Fruit fly (Drosophila melanogaster) whole organism, embryonic: ENCODE results near the gene CG42271.

ENCODE experiments used
- Bdp1 ChIP-seq: fragments of 200-800 bp; sonication (Bioruptor generic); optimal IDR thresholded peaks from 3 replicates; lab custom pipeline; 2016; ENCODE audit warnings: missing biosample characterization, missing genetic modification characterization
- CG11723 ChIP-seq: fragments of 200-800 bp; sonication (Bioruptor generic); optimal IDR thresholded peaks from 2 replicates; lab custom pipeline; 2017; ENCODE audit warnings: missing biosample characterization, mild to moderate bottlenecking, missing genetic modification characterization
- CG12104 ChIP-seq: fragments of 200-800 bp; sonication (Bioruptor generic); optimal IDR thresholded peaks from 3 replicates; lab custom pipeline; 2016; ENCODE audit warnings: missing biosample characterization, missing genetic modification characterization
- CG12769 ChIP-seq: fragments of 200-800 bp; sonication (Bioruptor generic); optimal IDR thresholded peaks from 2 replicates; lab custom pipeline; 2019; ENCODE audit warnings: missing biosample characterization, mild to moderate bottlenecking, missing genetic modification characterization, moderate library complexity
- CG14710 ChIP-seq: fragments of 200-800 bp; sonication (Bioruptor generic); optimal IDR thresholded peaks from 3 replicates; lab custom pipeline; 2019; ENCODE audit warnings: missing biosample characterization, mild to moderate bottlenecking, missing genetic modification characterization, moderate library complexity
- CG1529 ChIP-seq: fragments of 200-800 bp; sonication (Bioruptor generic); optimal IDR thresholded peaks from 3 replicates; lab custom pipeline; 2018; ENCODE audit warnings: missing biosample characterization, missing genetic modification characterization
- CG17328 ChIP-seq: fragments of 200-800 bp; sonication (Bioruptor generic); IDR thresholded peaks from 2 replicates; pipeline ENCODE4 v1.3.6; 2022; ENCODE audit warnings: missing biosample characterization, missing genetic modification characterization
- CG18619 ChIP-seq: fragments of 200-800 bp; sonication (Bioruptor generic); optimal IDR thresholded peaks from 3 replicates; lab custom pipeline; 2017; ENCODE audit warnings: missing biosample characterization, mild to moderate bottlenecking, missing genetic modification characterization
- CG2129 ChIP-seq: fragments of 200-800 bp; sonication (Bioruptor generic); IDR thresholded peaks from 2 replicates; pipeline ENCODE4 v1.3.6; 2022; ENCODE audit warnings: missing biosample characterization, missing genetic modification characterization; ENCODE audit not compliant: partially characterized antibody
- CG2202 ChIP-seq: fragments of 200-800 bp; sonication (Bioruptor generic); optimal IDR thresholded peaks from 2 replicates; lab custom pipeline; 2018; ENCODE audit warnings: missing biosample characterization, mild to moderate bottlenecking, missing genetic modification characterization
- CG30020 ChIP-seq: fragments of 200-800 bp; optimal IDR thresholded peaks from 2 replicates; lab custom pipeline; 2019; ENCODE audit warnings: missing biosample characterization, mild to moderate bottlenecking, missing genetic modification characterization, moderate library complexity
- CG3281 ChIP-seq: fragments of 200-800 bp; sonication (Bioruptor generic); optimal IDR thresholded peaks from 3 replicates; lab custom pipeline; 2017; ENCODE audit warnings: missing biosample characterization, mild to moderate bottlenecking, missing genetic modification characterization
- CG33213 ChIP-seq: fragments of 200-800 bp; sonication (Bioruptor generic); optimal IDR thresholded peaks from 3 replicates; lab custom pipeline; 2016; ENCODE audit warnings: missing biosample characterization, missing genetic modification characterization
- CG3838 ChIP-seq: fragments of 200-800 bp; sonication (Bioruptor generic); optimal IDR thresholded peaks from 3 replicates; lab custom pipeline; 2016; ENCODE audit warnings: missing biosample characterization, missing genetic modification characterization
- CG4360 ChIP-seq: fragments of 200-800 bp; sonication (Bioruptor generic); IDR thresholded peaks from 2 replicates; pipeline ENCODE4 v1.3.6; 2022; ENCODE audit warnings: missing biosample characterization, missing genetic modification characterization
- CG4617 ChIP-seq: fragments of 200-800 bp; sonication (Bioruptor generic); optimal IDR thresholded peaks from 3 replicates; lab custom pipeline; 2016; ENCODE audit warnings: missing biosample characterization, missing genetic modification characterization, borderline replicate concordance
- CG5180 ChIP-seq: fragments of 200-800 bp; sonication (Bioruptor generic); optimal IDR thresholded peaks from 3 replicates; lab custom pipeline; 2017; ENCODE audit warnings: missing biosample characterization, missing genetic modification characterization, mild to moderate bottlenecking, moderate library complexity, missing genetic modification reagents
- CG8388 ChIP-seq: fragments of 200-800 bp; sonication (Bioruptor generic); optimal IDR thresholded peaks from 2 replicates; lab custom pipeline; 2019; ENCODE audit warnings: missing biosample characterization, mild to moderate bottlenecking, missing genetic modification characterization, moderate library complexity
- CG8924 ChIP-seq: fragments of 200-800 bp; optimal IDR thresholded peaks from 3 replicates; lab custom pipeline; 2019; ENCODE audit warnings: missing biosample characterization, mild to moderate bottlenecking, missing genetic modification characterization, moderate library complexity
- CG9797 ChIP-seq: fragments of 200-800 bp; sonication (Bioruptor generic); optimal IDR thresholded peaks from 3 replicates; lab custom pipeline; 2018; ENCODE audit warnings: missing biosample characterization, mild to moderate bottlenecking, missing genetic modification characterization
- CG9876 ChIP-seq: fragments of 200-800 bp; sonication (Bioruptor generic); optimal IDR thresholded peaks from 2 replicates; lab custom pipeline; 2016; ENCODE audit warnings: missing biosample characterization, missing genetic modification characterization
- Dfd ChIP-seq, 2 experiments: fragments of >200 bp; optimal IDR thresholded peaks; 2 replicates each; lab custom pipeline; 2017; ENCODE audit warnings: missing biosample characterization in 2 of 2, missing genetic modification characterization in 2 of 2
- Doc3 ChIP-seq: fragments of 200-800 bp; sonication (Bioruptor generic); IDR thresholded peaks from 3 replicates; pipeline ENCODE4 v1.3.6; 2022; ENCODE audit warnings: missing biosample characterization, missing genetic modification characterization; ENCODE audit not compliant: partially characterized antibody
- Gsc ChIP-seq: fragments of 200-800 bp; sonication (Bioruptor generic); IDR thresholded peaks from 2 replicates; pipeline ENCODE4 v1.3.6; 2022; ENCODE audit warnings: missing biosample characterization, missing genetic modification characterization
- Hr78 ChIP-seq, 2 experiments: fragments of 200-800 bp in 1 of 2; fragments of >200 bp in 1 of 2; sonication (Bioruptor generic) in 1 of 2; optimal IDR thresholded peaks; 2 replicates each; lab custom pipeline; 2017 to 2019; ENCODE audit warnings: missing biosample characterization in 2 of 2, missing genetic modification characterization in 2 of 2, mild to moderate bottlenecking in 1 of 2, moderate library complexity in 1 of 2
- Oaz ChIP-seq: fragments of 200-800 bp; sonication (Bioruptor generic); IDR thresholded peaks from 2 replicates; pipeline ENCODE4 v1.3.6; 2022; ENCODE audit warnings: missing biosample characterization, missing genetic modification characterization
- Poxn ChIP-seq: fragments of 200-800 bp; sonication (Bioruptor generic); IDR thresholded peaks from 2 replicates; pipeline ENCODE4 v1.3.6; 2022; ENCODE audit warnings: missing biosample characterization, missing genetic modification characterization
- Ravus ChIP-seq: fragments of 200-800 bp; sonication (Bioruptor generic); IDR thresholded peaks from 2 replicates; pipeline ENCODE4 v1.3.6; 2022; ENCODE audit warnings: missing biosample characterization, missing genetic modification characterization
- Scr ChIP-seq: fragments of 200-800 bp; sonication (Bioruptor generic); IDR thresholded peaks from 2 replicates; pipeline ENCODE4 v1.3.6; 2022; ENCODE audit warnings: missing biosample characterization, missing genetic modification characterization; ENCODE audit not compliant: partially characterized antibody
- Sox102F ChIP-seq: fragments of 200-800 bp; sonication (Bioruptor generic); optimal IDR thresholded peaks from 2 replicates; lab custom pipeline; 2018; ENCODE audit warnings: missing biosample characterization, mild to moderate bottlenecking, missing genetic modification characterization, moderate library complexity
- YL-1 ChIP-seq: fragments of 200-800 bp; sonication (Bioruptor generic); optimal IDR thresholded peaks from 3 replicates; lab custom pipeline; 2017; ENCODE audit warnings: missing biosample characterization, mild to moderate bottlenecking, missing genetic modification characterization
- bab2 ChIP-seq: fragments of 200-800 bp; sonication (Bioruptor generic); optimal IDR thresholded peaks from 2 replicates; lab custom pipeline; 2016; ENCODE audit warnings: missing biosample characterization, missing genetic modification characterization
- chn ChIP-seq: fragments of 200-800 bp; sonication (Bioruptor generic); optimal IDR thresholded peaks from 2 replicates; lab custom pipeline; 2016; ENCODE audit warnings: missing biosample characterization, missing genetic modification characterization
- crc ChIP-seq: fragments of 200-800 bp; sonication (Bioruptor generic); optimal IDR thresholded peaks from 2 replicates; lab custom pipeline; 2016; ENCODE audit warnings: missing biosample characterization, missing genetic modification characterization
- da ChIP-seq: fragments of 200-800 bp; sonication (Bioruptor generic); optimal IDR thresholded peaks from 2 replicates; lab custom pipeline; 2016; ENCODE audit warnings: missing biosample characterization, missing genetic modification characterization
- ewg ChIP-seq: fragments of 200-800 bp; sonication (Bioruptor generic); optimal IDR thresholded peaks from 3 replicates; lab custom pipeline; 2017; ENCODE audit warnings: mild to moderate bottlenecking, missing biosample characterization, missing genetic modification reagents, missing genetic modification characterization
- gfzf ChIP-seq: fragments of 200-800 bp; sonication (Bioruptor generic); optimal IDR thresholded peaks from 2 replicates; lab custom pipeline; 2016; ENCODE audit warnings: missing biosample characterization, mild to moderate bottlenecking, missing genetic modification characterization, moderate library complexity
- gsb-n ChIP-seq: fragments of 200-800 bp; sonication (Bioruptor generic); optimal IDR thresholded peaks from 3 replicates; lab custom pipeline; 2018; ENCODE audit warnings: missing biosample characterization, mild to moderate bottlenecking, missing genetic modification characterization
- h ChIP-seq: fragments of >200 bp; optimal IDR thresholded peaks from 2 replicates; lab custom pipeline; 2017
- lab ChIP-seq: fragments of 200-800 bp; sonication (Bioruptor generic); optimal IDR thresholded peaks from 3 replicates; lab custom pipeline; 2017; ENCODE audit warnings: missing biosample characterization, missing genetic modification characterization, mild to moderate bottlenecking, moderate library complexity, missing genetic modification reagents
- p53 ChIP-seq: fragments of 200-800 bp; sonication (Bioruptor generic); optimal IDR thresholded peaks from 2 replicates; lab custom pipeline; 2016; ENCODE audit warnings: missing biosample characterization, missing genetic modification characterization
- pum ChIP-seq: fragments of 200-800 bp; sonication (Bioruptor generic); optimal IDR thresholded peaks from 2 replicates; lab custom pipeline; 2016; ENCODE audit warnings: missing biosample characterization, missing genetic modification characterization
- repo ChIP-seq: fragments of 200-800 bp; sonication (Bioruptor generic); optimal IDR thresholded peaks from 2 replicates; lab custom pipeline; 2016; ENCODE audit warnings: missing biosample characterization, missing genetic modification characterization
- sima ChIP-seq: fragments of 200-800 bp; sonication (Bioruptor generic); optimal IDR thresholded peaks from 2 replicates; lab custom pipeline; 2016; ENCODE audit warnings: missing biosample characterization, missing genetic modification characterization
- so ChIP-seq: fragments of 200-800 bp; sonication (Bioruptor generic); IDR thresholded peaks from 3 replicates; pipeline ENCODE4 v1.3.6; 2022; ENCODE audit warnings: missing biosample characterization, missing genetic modification characterization
- sob ChIP-seq: fragments of 200-800 bp; sonication (Bioruptor generic); IDR thresholded peaks from 2 replicates; pipeline ENCODE4 v1.3.6; 2022; ENCODE audit warnings: missing biosample characterization, missing genetic modification characterization
- sr ChIP-seq: fragments of 200-800 bp; sonication (Bioruptor generic); IDR thresholded peaks from 3 replicates; pipeline ENCODE4 v1.3.6; 2022; ENCODE audit warnings: missing biosample characterization, missing genetic modification characterization
- tin ChIP-seq: fragments of 200-800 bp; sonication (Bioruptor generic); optimal IDR thresholded peaks from 3 replicates; lab custom pipeline; 2016; ENCODE audit warnings: missing biosample characterization, missing genetic modification characterization
- wek ChIP-seq: fragments of 200-800 bp; sonication (Bioruptor generic); optimal IDR thresholded peaks from 3 replicates; lab custom pipeline; 2018; ENCODE audit warnings: missing biosample characterization, mild to moderate bottlenecking, missing genetic modification characterization, moderate library complexity
- yki ChIP-seq: fragments of >200 bp; optimal IDR thresholded peaks from 3 replicates; lab custom pipeline; 2018
- zen2 ChIP-seq: fragments of 200-800 bp; sonication (Bioruptor generic); IDR thresholded peaks from 3 replicates; pipeline ENCODE4 v1.3.6; 2022; ENCODE audit warnings: missing biosample characterization, missing genetic modification characterization; ENCODE audit not compliant: partially characterized antibody

Gene CG42271

dm6 chrX:14211250-14211944 lies 22.5 kb downstream of the CG42271 start (continued):
- TF ChIP-seq CG4617 (GFP tag; lab: Kevin White, UChicago) = no peak
- TF ChIP-seq Oaz (GFP tag; lab: Robert Waterston, UW) = no peak
- TF ChIP-seq CG14710 (tag; lab: Kevin White, UChicago) = no peak
- no peak for TF ChIP-seq da
- no peak for TF ChIP-seq CG17328 (GFP tag; lab: Robert Waterston, UW)
- no peak for TF ChIP-seq sr (GFP tag; lab: Robert Waterston, UW)
- TF ChIP-seq CG11723 (GFP tag; lab: Kevin White, UChicago) = no peak
- TF ChIP-seq wek (GFP tag; lab: Kevin White, UChicago) = no peak
- no peak for TF ChIP-seq CG8924 (tag; lab: Kevin White, UChicago)
- TF ChIP-seq lab (GFP tag; lab: Kevin White, UChicago) = peak; percentile 37
- no peak for TF ChIP-seq CG12769 (tag; lab: Kevin White, UChicago)
- peak; percentile 11 for TF ChIP-seq Sox102F (GFP tag; lab: Kevin White, UChicago)
- TF ChIP-seq Hr78 (GFP tag; optimal IDR thresholded peaks at IDR 0.05; lab: Kevin White, UChicago) = no peak
- TF ChIP-seq sima = no peak
- no peak for TF ChIP-seq pum (GFP tag; lab: Kevin White, UChicago)
- TF ChIP-seq CG5180 = peak; percentile 22
- TF ChIP-seq CG1529 (GFP tag; lab: Kevin White, UChicago) = no peak
- TF ChIP-seq sob (GFP tag; lab: Robert Waterston, UW) = no peak
- no peak for TF ChIP-seq Ravus
- TF ChIP-seq CG9876 (GFP tag; lab: Kevin White, UChicago) = no peak
- no peak for TF ChIP-seq repo (GFP tag; lab: Kevin White, UChicago)
- no peak for TF ChIP-seq p53 (GFP tag; lab: Kevin White, UChicago)
- peak; percentile 37 for TF ChIP-seq yki (lab: Kevin White, UChicago)
- no peak for TF ChIP-seq gfzf (GFP tag; lab: Kevin White, UChicago)
- TF ChIP-seq Dfd (GFP tag; optimal IDR thresholded peaks at IDR 0.05; lab: Kevin White, UChicago) = no peak
- no peak for TF ChIP-seq gsb-n (tag; lab: Kevin White, UChicago)
- no peak for TF ChIP-seq tin (GFP tag; lab: Kevin White, UChicago)
- TF ChIP-seq CG3281 (GFP tag; lab: Kevin White, UChicago) = no peak
- TF ChIP-seq Gsc (GFP tag; lab: Robert Waterston, UW) = no peak
- TF ChIP-seq ewg (GFP tag; lab: Kevin White, UChicago) = no peak
- no peak for TF ChIP-seq CG4360
- TF ChIP-seq CG2202 = no peak
- no peak for TF ChIP-seq CG2129 (GFP tag; lab: Robert Waterston, UW)
- no peak for TF ChIP-seq bab2
- no peak for TF ChIP-seq h
- TF ChIP-seq Scr (GFP tag; lab: Robert Waterston, UW) = no peak
- TF ChIP-seq CG18619 (GFP tag; lab: Kevin White, UChicago) = peak; percentile 1
- no peak for TF ChIP-seq zen2 (GFP tag; lab: Robert Waterston, UW)
- no peak for TF ChIP-seq CG8388
- no peak for TF ChIP-seq CG30020 (tag; lab: Kevin White, UChicago)
- TF ChIP-seq crc (GFP tag; lab: Kevin White, UChicago) = no peak
- TF ChIP-seq CG9797 (GFP tag; lab: Kevin White, UChicago) = no peak
- TF ChIP-seq CG3838 (GFP tag; lab: Kevin White, UChicago) = peak; percentile 23
- 0 out of 3 replicates have a peak, but pooled peaks have one; percentile 34 for TF ChIP-seq so (GFP tag; lab: Robert Waterston, UW)
- TF ChIP-seq Doc3 (GFP tag; lab: Robert Waterston, UW) = no peak
- TF ChIP-seq chn (GFP tag; lab: Kevin White, UChicago) = no peak
- no peak for TF ChIP-seq Poxn (GFP tag; lab: Robert Waterston, UW)
- TF ChIP-seq CG33213 (GFP tag; lab: Kevin White, UChicago) = no peak
- TF ChIP-seq CG12104 (GFP tag; lab: Kevin White, UChicago) = no peak
- TF ChIP-seq YL-1 (GFP tag; lab: Kevin White, UChicago) = no peak
- TF ChIP-seq Bdp1 (GFP tag; lab: Kevin White, UChicago) = no peak
